In genomic region chrX:1256742-1257441, dm6 we compare ENCODE assay signal across 1 fruit fly cellular context.
TF ChIP-seq lines count a peak whose summit lies in the region.

No protein-coding gene starts in this region.

TF ChIP-seq in whole organism, embryonic, 481 proteins besides CTCF, POLR2A, EP300 and RAD21 (continued from another document):
- TF ChIP-seq exex (tag; optimal IDR thresholded peaks at IDR 0.05; lab: Kevin White, UChicago) (peak; percentile 91), CG6175 (GFP tag; IDR thresholded peaks at IDR 0.05; lab: Robert Waterston, UW) (0 out of 3 replicates have a peak, but pooled peaks have one; percentile 38), Hey (tag; optimal IDR thresholded peaks at IDR 0.05; lab: Kevin White, UChicago) (peak; percentile 54)
